Worm (Caenorhabditis elegans): ENCODE data around the gene sri-1.

Gene sri-1

ce11 chrV:15954932-15955331 is 12.5 kb downstream of the sri-1 start, which contains the start of gene srw-57:
Gene srw-57, minus strand, starts transcription at chrV:15955032.
- TF ChIP-seq sox-4 (tag; optimal IDR thresholded peaks at IDR 0.05) (no peak), Y22D7AL.16 (tag; optimal IDR thresholded peaks at IDR 0.05) (no peak), pha-2 (tag; optimal IDR thresholded peaks at IDR 0.05) (no peak), gmeb-2 (tag; optimal IDR thresholded peaks at IDR 0.05) (no peak), hlh-15 (tag; optimal IDR thresholded peaks at IDR 0.05) (no peak), hlh-30 (tag; optimal IDR thresholded peaks at IDR 0.05; ENCODE audit: insufficient read depth) (no peak), pros-1 (tag; optimal IDR thresholded peaks at IDR 0.05) (no peak), ceh-14 (tag; optimal IDR thresholded peaks at IDR 0.05) (no peak), hlh-13 (GFP tag; optimal IDR thresholded peaks at IDR 0.05) (no peak), ama-1 (optimal IDR thresholded peaks at IDR 0.05) (no peak), unc-55 (GFP tag; optimal IDR thresholded peaks at IDR 0.05) (no peak), odd-2 (tag; optimal IDR thresholded peaks at IDR 0.05) (no peak), ztf-16 (tag; optimal IDR thresholded peaks at IDR 0.05) (no peak), hlh-8 (tag; optimal IDR thresholded peaks at IDR 0.05) (no peak), C38D4.7 (GFP tag; optimal IDR thresholded peaks at IDR 0.05) (no peak), hlh-6 (tag; optimal IDR thresholded peaks at IDR 0.05) (no peak), fkh-6 (tag; optimal IDR thresholded peaks at IDR 0.05) (no peak)

- TF ChIP-seq hlh-15 (tag; optimal IDR thresholded peaks at IDR 0.05) (no peak), pqm-1 (tag; optimal IDR thresholded peaks at IDR 0.05) (no peak), sox-4 (tag; optimal IDR thresholded peaks at IDR 0.05) (no peak), tbx-2 (tag; optimal IDR thresholded peaks at IDR 0.05) (no peak), fax-1 (tag; optimal IDR thresholded peaks at IDR 0.05) (no peak), C08G9.2 (tag; optimal IDR thresholded peaks at IDR 0.05) (no peak), fkh-6 (tag; optimal IDR thresholded peaks at IDR 0.05) (no peak), nhr-232 (tag; optimal IDR thresholded peaks at IDR 0.05) (no peak), K09A11.1 (tag; optimal IDR thresholded peaks at IDR 0.05; ENCODE audit: insufficient read depth) (no peak), ceh-48 (tag; optimal IDR thresholded peaks at IDR 0.05) (no peak), ceh-31 (tag; optimal IDR thresholded peaks at IDR 0.05) (no peak), Y22D7AL.16 (tag; optimal IDR thresholded peaks at IDR 0.05) (no peak), ttx-3 (tag; optimal IDR thresholded peaks at IDR 0.05) (no peak)
These were observed 14.7 kb downstream of the sri-1 start, which contains the start of gene srw-56 for ce11 chrV:15952762-15953161. Gene srw-56, minus strand, starts transcription at chrV:15952862.

- TF ChIP-seq hlh-6 (tag; optimal IDR thresholded peaks at IDR 0.05) (no peak), sdc-2 (tag; optimal IDR thresholded peaks at IDR 0.05) (no peak), ceh-6 (GFP tag; optimal IDR thresholded peaks at IDR 0.05) (no peak), ceh-9 (tag; optimal IDR thresholded peaks at IDR 0.05) (no peak), unc-55 (GFP tag; optimal IDR thresholded peaks at IDR 0.05) (no peak), K02D7.2 (tag; optimal IDR thresholded peaks at IDR 0.05) (no peak), unc-3 (GFP tag; conservative IDR thresholded peaks at IDR 0.05) (no peak), unc-3 (tag; optimal IDR thresholded peaks at IDR 0.05) (no peak), eyg-1 (tag; optimal IDR thresholded peaks at IDR 0.05) (no peak), F13H6.1 (tag; optimal IDR thresholded peaks at IDR 0.05) (no peak), pha-4 (tag; optimal IDR thresholded peaks at IDR 0.05) (no peak), ref-2 (tag; optimal IDR thresholded peaks at IDR 0.05) (no peak), fkh-6 (tag; optimal IDR thresholded peaks at IDR 0.05) (no peak), syd-9 (tag; optimal IDR thresholded peaks at IDR 0.05) (no peak), pha-2 (tag; optimal IDR thresholded peaks at IDR 0.05) (no peak), sox-4 (tag; optimal IDR thresholded peaks at IDR 0.05) (no peak), zip-5 (tag; optimal IDR thresholded peaks at IDR 0.05) (no peak), ztf-16 (tag; optimal IDR thresholded peaks at IDR 0.05) (no peak), ceh-45 (GFP tag; IDR thresholded peaks at IDR 0.05) (no peak), dmd-4 (tag; optimal IDR thresholded peaks at IDR 0.05; ENCODE audit: borderline replicate concordance) (no peak), ceh-48 (tag; optimal IDR thresholded peaks at IDR 0.05) (no peak)
These were observed 16.5 kb downstream of the sri-1 start, which contains the start of gene srw-59 for ce11 chrV:15950903-15951302. Gene srw-59, minus strand, starts transcription at chrV:15951003.
